Worm (Caenorhabditis elegans): Measurements from ENCODE around the gene fbxb-42.
"Not testable (repeated sequence)": the region's sequence is repeated elsewhere in the genome, so short reads cannot be mapped to it uniquely, and the experiment has no call there.

fbxb-42 gene

ce11 chrII:1538589-1538988 lies 1.2 kb downstream of the fbxb-42 start, which contains the start of gene fbxb-44:
Gene fbxb-44 (plus strand): TSS chrII:1538889.
- TF ChIP-seq aly-1 (tag; optimal IDR thresholded peaks at IDR 0.05) (no peak), hmbx-1 (tag; optimal IDR thresholded peaks at IDR 0.05) (no peak), tra-4 (tag; optimal IDR thresholded peaks at IDR 0.05) (no peak), flt-1 (GFP tag; IDR thresholded peaks at IDR 0.05) (no peak), hmg-4 (GFP tag; optimal IDR thresholded peaks at IDR 0.05) (no peak), ceh-13 (GFP tag; optimal IDR thresholded peaks at IDR 0.05) (no peak), scrt-1 (GFP tag; IDR thresholded peaks at IDR 0.05) (no peak), hnd-1 (tag; optimal IDR thresholded peaks at IDR 0.05) (no peak), tbx-37 (GFP tag; conservative IDR thresholded peaks at IDR 0.05) (no peak), ceh-36 (tag; optimal IDR thresholded peaks at IDR 0.05) (no peak), F13C5.2 (tag; optimal IDR thresholded peaks at IDR 0.05) (no peak), B0310.2 (tag; optimal IDR thresholded peaks at IDR 0.05) (no peak), ets-7 (tag; optimal IDR thresholded peaks at IDR 0.05) (no peak), sea-1 (GFP tag; conservative IDR thresholded peaks at IDR 0.05) (no peak), tbx-11 (GFP tag; IDR thresholded peaks at IDR 0.05) (no peak), ama-1 (optimal IDR thresholded peaks at IDR 0.05) (no peak), pes-1 (GFP tag; IDR thresholded peaks at IDR 0.05) (no peak)

ce11 chrII:1540628-1541027 lies 3.2 kb downstream of the fbxb-42 start, which contains the start of gene poml-4:
Gene poml-4 (plus strand): TSS chrII:1540928.
- not testable (repeated sequence) for TF ChIP-seq ama-1 (optimal IDR thresholded peaks at IDR 0.05); hnd-1 (tag; optimal IDR thresholded peaks at IDR 0.05); aly-1 (tag; optimal IDR thresholded peaks at IDR 0.05)

DNA sequence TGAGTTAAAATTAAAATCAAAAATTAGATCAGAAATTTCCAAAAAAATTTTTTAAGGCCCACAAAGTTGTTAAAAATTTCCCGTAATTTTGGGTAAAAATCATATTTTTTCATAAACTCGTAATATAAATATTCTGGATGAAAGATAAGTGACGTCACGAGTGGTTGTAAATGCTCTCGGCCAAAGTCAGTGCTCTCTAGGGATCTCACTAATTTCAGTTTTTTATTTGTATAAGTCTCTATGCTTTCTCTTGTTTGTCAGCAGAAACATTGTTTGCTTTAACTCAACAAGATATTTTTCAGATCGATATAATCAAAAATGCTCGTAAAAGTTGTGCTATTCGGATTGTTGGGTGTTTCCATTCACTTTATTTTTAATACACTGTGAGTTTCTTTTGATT lies 5.8 kb downstream of the fbxb-42 start, which contains the start of gene K05F6.4:
Gene K05F6.4 (plus strand): TSS at position 301 of the 400 bp plus-strand sequence.
- not testable (repeated sequence) for TF ChIP-seq aly-1 (tag; optimal IDR thresholded peaks at IDR 0.05); ama-1 (optimal IDR thresholded peaks at IDR 0.05); sea-1 (GFP tag; conservative IDR thresholded peaks at IDR 0.05)

DNA sequence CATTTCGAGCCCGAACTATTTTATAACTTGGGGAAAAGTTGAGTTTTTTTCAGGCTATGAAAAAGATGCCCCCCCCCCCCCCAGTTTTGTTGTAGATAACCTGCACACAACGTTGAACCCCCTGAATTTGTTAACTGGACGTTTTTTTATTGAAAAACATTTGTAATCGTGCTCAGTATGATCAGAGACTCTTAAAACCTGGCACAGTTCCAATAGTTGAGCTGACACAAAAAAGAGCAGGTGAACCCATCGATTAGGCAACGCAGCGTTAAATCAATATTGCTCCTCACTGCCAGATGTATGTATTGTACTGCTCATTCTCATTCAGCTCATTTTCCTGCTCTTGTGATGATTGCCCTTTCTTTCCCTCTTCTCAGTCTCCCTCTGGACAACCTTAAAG lies 8.2 kb downstream of the fbxb-42 start, which contains the start of gene K05F6.12:
Gene K05F6.12 (plus strand): TSS at position 301 of the 400 bp plus-strand sequence.
- no peak for TF ChIP-seq hmg-4 (GFP tag; optimal IDR thresholded peaks at IDR 0.05)
- TF ChIP-seq sea-1 (GFP tag; conservative IDR thresholded peaks at IDR 0.05) = no peak
- no peak for TF ChIP-seq ceh-13 (GFP tag; optimal IDR thresholded peaks at IDR 0.05)
- TF ChIP-seq ets-7 (tag; optimal IDR thresholded peaks at IDR 0.05) = no peak
- TF ChIP-seq pes-1 (GFP tag; IDR thresholded peaks at IDR 0.05) = no peak
- TF ChIP-seq scrt-1 (GFP tag; IDR thresholded peaks at IDR 0.05) = no peak
- TF ChIP-seq tbx-11 (GFP tag; IDR thresholded peaks at IDR 0.05) = no peak
- TF ChIP-seq hnd-1 (tag; optimal IDR thresholded peaks at IDR 0.05) = no peak
- no peak for TF ChIP-seq F13C5.2 (tag; optimal IDR thresholded peaks at IDR 0.05)
- TF ChIP-seq ceh-36 (tag; optimal IDR thresholded peaks at IDR 0.05) = no peak
- TF ChIP-seq flt-1 (GFP tag; IDR thresholded peaks at IDR 0.05) = no peak
- TF ChIP-seq tra-4 (tag; optimal IDR thresholded peaks at IDR 0.05) = no peak
- no peak for TF ChIP-seq tbx-37 (GFP tag; conservative IDR thresholded peaks at IDR 0.05)
- TF ChIP-seq B0310.2 (tag; optimal IDR thresholded peaks at IDR 0.05) = no peak
- no peak for TF ChIP-seq ama-1 (optimal IDR thresholded peaks at IDR 0.05)
- TF ChIP-seq hmbx-1 (tag; optimal IDR thresholded peaks at IDR 0.05) = no peak
- TF ChIP-seq aly-1 (tag; optimal IDR thresholded peaks at IDR 0.05) = no peak

DNA sequence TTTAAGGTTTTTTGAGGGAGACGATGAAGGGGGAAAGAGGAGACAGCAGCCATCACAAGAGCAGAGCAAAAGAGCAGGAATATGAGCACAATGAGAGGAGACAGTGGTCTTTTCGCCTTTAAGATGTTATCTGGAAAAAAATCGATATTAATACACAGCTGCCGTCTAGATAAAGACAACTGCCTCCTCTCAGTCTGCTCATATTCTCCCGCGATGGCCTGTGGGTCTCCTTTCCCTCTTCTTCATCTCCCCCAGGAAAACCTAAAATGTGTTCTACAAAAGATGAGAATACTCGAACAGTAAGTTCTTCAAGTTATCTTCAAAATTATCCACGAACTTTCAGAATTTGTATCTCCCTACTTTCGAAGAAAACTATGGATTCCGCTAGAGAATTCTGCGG lies 13.1 kb downstream of the fbxb-42 start, which contains the start of the genes fbxb-52 and fbxb-51:
Gene fbxb-52 (minus strand): TSS at position 101 of the 400 bp plus-strand sequence.
Gene fbxb-51 (plus strand): TSS at position 212 of the 400 bp plus-strand sequence.
- TF ChIP-seq tra-4 (tag; optimal IDR thresholded peaks at IDR 0.05) = no peak
- no peak for TF ChIP-seq F13C5.2 (tag; optimal IDR thresholded peaks at IDR 0.05)
- TF ChIP-seq hmbx-1 (tag; optimal IDR thresholded peaks at IDR 0.05) = no peak
- no peak for TF ChIP-seq ama-1 (optimal IDR thresholded peaks at IDR 0.05)
- TF ChIP-seq hmg-4 (GFP tag; optimal IDR thresholded peaks at IDR 0.05) = no peak
- no peak for TF ChIP-seq pes-1 (GFP tag; IDR thresholded peaks at IDR 0.05)
- no peak for TF ChIP-seq scrt-1 (GFP tag; IDR thresholded peaks at IDR 0.05)
- no peak for TF ChIP-seq ets-7 (tag; optimal IDR thresholded peaks at IDR 0.05)
- TF ChIP-seq hnd-1 (tag; optimal IDR thresholded peaks at IDR 0.05) = no peak

- TF ChIP-seq ceh-13 (GFP tag; optimal IDR thresholded peaks at IDR 0.05); ama-1 (optimal IDR thresholded peaks at IDR 0.05); sea-1 (GFP tag; conservative IDR thresholded peaks at IDR 0.05): not testable (repeated sequence)
These were observed 18.8 kb downstream of the fbxb-42 start, which contains the start of the genes fbxb-54 and fbxb-50 for ce11 chrII:1556217-1556616. Gene fbxb-54 (minus strand): TSS chrII:1556317. Gene fbxb-50 (plus strand): TSS chrII:1556443.

ce11 chrII:1560839-1561238 lies 23.4 kb downstream of the fbxb-42 start:
- TF ChIP-seq ama-1 (optimal IDR thresholded peaks at IDR 0.05) (no peak), F13C5.2 (tag; optimal IDR thresholded peaks at IDR 0.05) (no peak), flt-1 (GFP tag; IDR thresholded peaks at IDR 0.05) (no peak), ceh-13 (GFP tag; optimal IDR thresholded peaks at IDR 0.05) (no peak), pes-1 (GFP tag; IDR thresholded peaks at IDR 0.05) (no peak), tra-4 (tag; optimal IDR thresholded peaks at IDR 0.05) (no peak), sea-1 (GFP tag; conservative IDR thresholded peaks at IDR 0.05) (no peak), aly-1 (tag; optimal IDR thresholded peaks at IDR 0.05) (no peak)

DNA sequence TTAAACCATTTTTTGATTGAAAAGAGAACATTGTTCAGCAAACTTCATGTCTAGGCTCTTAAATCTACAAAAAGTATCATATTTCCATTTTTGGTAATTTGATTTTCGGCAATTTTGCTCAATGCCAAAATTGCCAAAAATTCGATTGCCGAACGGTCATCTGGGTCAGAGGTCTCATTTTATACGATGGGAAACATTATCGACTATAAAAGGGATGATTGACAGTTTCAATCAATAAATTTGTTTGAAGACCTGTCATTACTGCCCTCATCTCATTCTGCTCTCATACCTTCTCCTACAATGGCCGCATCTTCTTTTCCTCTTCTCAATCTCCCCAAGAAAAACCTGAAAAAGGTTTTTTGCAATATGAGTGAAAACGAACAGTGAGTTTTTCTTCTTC lies 24.4 kb downstream of the fbxb-42 start, which contains the start of gene K05F6.14:
Gene K05F6.14 (plus strand): TSS at position 301 of the 400 bp plus-strand sequence.
- TF ChIP-seq tra-4 (tag; optimal IDR thresholded peaks at IDR 0.05) (no peak), ets-7 (tag; optimal IDR thresholded peaks at IDR 0.05) (no peak), B0310.2 (tag; optimal IDR thresholded peaks at IDR 0.05) (no peak), flt-1 (GFP tag; IDR thresholded peaks at IDR 0.05) (no peak), tbx-37 (GFP tag; conservative IDR thresholded peaks at IDR 0.05) (no peak), pes-1 (GFP tag; IDR thresholded peaks at IDR 0.05) (no peak), ama-1 (optimal IDR thresholded peaks at IDR 0.05) (no peak), hmbx-1 (tag; optimal IDR thresholded peaks at IDR 0.05) (no peak), ceh-13 (GFP tag; optimal IDR thresholded peaks at IDR 0.05) (no peak), tbx-11 (GFP tag; IDR thresholded peaks at IDR 0.05) (no peak), hnd-1 (tag; optimal IDR thresholded peaks at IDR 0.05) (no peak)
